Worm (Caenorhabditis elegans) whole organism, early embryonic: Measurements from ENCODE around the gene srm-4.
"Not testable (repeated sequence)": the region's sequence is repeated elsewhere in the genome, so short reads cannot be mapped to it uniquely, and the experiment has no call there.

ENCODE experiments used
- B0310.2 ChIP-seq: sonication (generic microtip); optimal IDR thresholded peaks from 2 replicates; lab custom pipeline; 2016; ENCODE audit warnings: mild to moderate bottlenecking, missing genetic modification characterization, missing compliant biosample characterization
- F13C5.2 ChIP-seq: sonication (generic microtip); optimal IDR thresholded peaks from 2 replicates; lab custom pipeline; 2017; ENCODE audit warnings: mild to moderate bottlenecking, missing genetic modification characterization, inconsistent platforms, missing compliant biosample characterization
- aly-1 ChIP-seq: sonication (generic microtip); optimal IDR thresholded peaks from 2 replicates; lab custom pipeline; 2016; ENCODE audit warnings: missing genetic modification characterization, missing compliant biosample characterization
- ama-1 ChIP-seq: fragments of 150-350 bp; optimal IDR thresholded peaks from 2 replicates; lab custom pipeline; 2014
- ceh-13 ChIP-seq: fragments of 200-800 bp; sonication (Bioruptor generic); optimal IDR thresholded peaks from 2 replicates; lab custom pipeline; 2018; ENCODE audit warnings: mild to moderate bottlenecking, missing genetic modification characterization, missing compliant biosample characterization
- ceh-36 ChIP-seq: sonication (generic microtip); optimal IDR thresholded peaks from 2 replicates; lab custom pipeline; 2016; ENCODE audit warnings: missing genetic modification characterization, inconsistent platforms, missing compliant biosample characterization
- ets-7 ChIP-seq: sonication (generic microtip); optimal IDR thresholded peaks from 2 replicates; lab custom pipeline; 2016; ENCODE audit warnings: missing genotype, missing genetic modification characterization, missing compliant biosample characterization
- flt-1 ChIP-seq: fragments of 200-800 bp; sonication (Bioruptor generic); IDR thresholded peaks from 2 replicates; pipeline ENCODE4 v1.3.6; 2022; ENCODE audit warnings: missing genetic modification characterization, missing compliant biosample characterization
- hmbx-1 ChIP-seq: sonication (generic microtip); optimal IDR thresholded peaks from 2 replicates; lab custom pipeline; 2016; ENCODE audit warnings: mild to moderate bottlenecking, missing genetic modification characterization, missing compliant biosample characterization
- hmg-4 ChIP-seq: fragments of 200-800 bp; sonication (Bioruptor generic); optimal IDR thresholded peaks from 2 replicates; lab custom pipeline; 2018; ENCODE audit warnings: mild to moderate bottlenecking, missing genetic modification characterization, missing compliant biosample characterization
- hnd-1 ChIP-seq: sonication (generic microtip); optimal IDR thresholded peaks from 2 replicates; lab custom pipeline; 2016; ENCODE audit warnings: missing genetic modification characterization, missing compliant biosample characterization
- pes-1 ChIP-seq: fragments of 200-800 bp; sonication (Bioruptor generic); IDR thresholded peaks from 2 replicates; pipeline ENCODE4 v1.3.6; 2022; ENCODE audit warnings: missing genetic modification reagents, missing genetic modification characterization, missing compliant biosample characterization
- scrt-1 ChIP-seq: fragments of 200-800 bp; sonication (Bioruptor generic); IDR thresholded peaks from 2 replicates; pipeline ENCODE4 v1.3.6; 2022; ENCODE audit warnings: missing genetic modification characterization, missing compliant biosample characterization
- sea-1 ChIP-seq: fragments of 200-800 bp; sonication (Bioruptor generic); conservative IDR thresholded peaks from 2 replicates; pipeline ENCODE4 v1.3.6; 2022; ENCODE audit warnings: missing genetic modification characterization, missing compliant biosample characterization
- tbx-11 ChIP-seq: fragments of 200-800 bp; sonication (Bioruptor generic); IDR thresholded peaks from 2 replicates; pipeline ENCODE4 v1.3.6; 2022; ENCODE audit warnings: missing genetic modification characterization, missing compliant biosample characterization
- tbx-37 ChIP-seq: fragments of 200-800 bp; sonication (Bioruptor generic); conservative IDR thresholded peaks from 2 replicates; pipeline ENCODE4 v1.3.6; 2022; ENCODE audit warnings: missing genetic modification reagents, missing genetic modification characterization, missing compliant biosample characterization
- tra-4 ChIP-seq: sonication (generic microtip); optimal IDR thresholded peaks from 2 replicates; lab custom pipeline; 2017; ENCODE audit warnings: missing genetic modification characterization, missing compliant biosample characterization

srm-4 gene

DNA sequence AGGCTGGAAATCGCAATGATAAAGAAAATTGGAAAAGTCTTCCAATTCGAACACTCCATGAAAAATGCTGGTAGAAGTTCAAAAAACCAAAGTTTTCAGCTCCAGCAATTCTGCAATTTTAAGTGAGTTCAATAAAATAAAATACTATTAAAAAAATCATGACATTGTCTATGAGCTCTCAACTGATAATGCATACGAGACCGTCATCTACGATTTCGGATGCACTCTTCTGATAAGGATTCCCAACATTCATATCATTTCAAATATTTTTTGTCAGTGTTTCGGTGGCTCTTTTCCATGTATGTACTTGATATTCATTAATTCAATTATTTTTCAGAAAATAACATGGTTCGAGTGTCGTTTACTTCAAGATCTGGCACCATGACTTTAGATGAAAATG lies 32.1 kb upstream of the srm-4 start, which contains the start of gene F14D7.6:
Gene F14D7.6 (plus strand): TSS at position 338 of the 400 bp plus-strand sequence.
- TF ChIP-seq tbx-11 (GFP tag; lab: Robert Waterston, UW) (no peak), ets-7 (tag; lab: Kevin White, UChicago) (no peak), tra-4 (tag; lab: Kevin White, UChicago) (no peak), B0310.2 (tag; lab: Kevin White, UChicago) (no peak), ceh-13 (GFP tag; lab: Kevin White, UChicago) (no peak), hmbx-1 (no peak), scrt-1 (GFP tag; lab: Robert Waterston, UW) (no peak), ama-1 (lab: Kevin White, UChicago) (no peak)

DNA sequence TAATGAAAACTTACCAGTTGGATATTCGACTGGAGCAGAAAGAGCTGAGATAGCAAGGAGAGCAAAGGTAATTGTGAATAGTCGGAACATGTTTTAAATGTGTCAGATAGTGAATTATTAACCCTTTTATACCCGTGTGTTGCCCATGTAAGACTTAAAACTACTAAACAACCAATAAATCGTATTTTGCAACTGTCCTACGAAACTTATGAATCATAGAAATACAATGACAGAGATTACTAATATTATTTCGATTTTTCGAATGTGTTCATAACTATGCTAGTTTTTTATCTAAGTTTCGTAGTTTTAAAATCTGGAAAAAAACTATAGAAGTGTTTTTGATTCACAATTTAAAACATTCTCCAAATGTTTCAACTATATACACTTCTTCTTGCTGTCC lies 26.4 kb upstream of the srm-4 start, which contains the start of gene spig-4:
Gene spig-4 (minus strand): TSS at position 101 of the 400 bp plus-strand sequence.
- TF ChIP-seq ama-1 (lab: Kevin White, UChicago); ceh-13 (GFP tag; lab: Kevin White, UChicago); pes-1 (GFP tag; lab: Robert Waterston, UW): not testable (repeated sequence)

- not testable (repeated sequence) for TF ChIP-seq ceh-36 (tag; lab: Kevin White, UChicago); sea-1 (GFP tag; lab: Robert Waterston, UW); B0310.2 (tag; lab: Kevin White, UChicago)
Measured at ce11 chrV:14308164-14308563, 25.1 kb upstream of the srm-4 start, which contains the start of gene spig-5. spig-5 (plus strand) TSS chrV:14308464.

DNA sequence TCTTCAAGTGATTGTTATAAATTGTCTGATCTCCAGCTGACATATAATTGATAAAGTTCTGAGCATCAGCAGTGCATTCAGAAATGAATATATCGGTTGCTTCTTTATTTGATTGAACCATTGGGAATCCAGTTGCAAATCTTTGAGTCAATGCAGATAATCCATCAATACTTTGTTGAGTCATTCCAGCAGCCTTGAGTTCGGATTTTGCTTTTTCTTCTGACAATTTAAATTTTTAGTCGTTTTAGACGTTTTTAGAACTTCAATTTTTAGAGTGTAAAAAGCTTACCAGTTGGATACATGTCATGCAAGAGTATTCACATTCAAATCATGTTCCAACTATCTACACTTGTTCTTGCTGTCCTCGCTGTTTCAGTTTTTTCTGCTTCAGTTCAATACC lies 23.6 kb upstream of the srm-4 start, which contains the start of gene F14D7.14:
Gene F14D7.14 (plus strand): TSS at position 301 of the 400 bp plus-strand sequence.
- TF ChIP-seq hmbx-1; F13C5.2 (tag; lab: Kevin White, UChicago); ets-7 (tag; lab: Kevin White, UChicago): not testable (repeated sequence)

DNA sequence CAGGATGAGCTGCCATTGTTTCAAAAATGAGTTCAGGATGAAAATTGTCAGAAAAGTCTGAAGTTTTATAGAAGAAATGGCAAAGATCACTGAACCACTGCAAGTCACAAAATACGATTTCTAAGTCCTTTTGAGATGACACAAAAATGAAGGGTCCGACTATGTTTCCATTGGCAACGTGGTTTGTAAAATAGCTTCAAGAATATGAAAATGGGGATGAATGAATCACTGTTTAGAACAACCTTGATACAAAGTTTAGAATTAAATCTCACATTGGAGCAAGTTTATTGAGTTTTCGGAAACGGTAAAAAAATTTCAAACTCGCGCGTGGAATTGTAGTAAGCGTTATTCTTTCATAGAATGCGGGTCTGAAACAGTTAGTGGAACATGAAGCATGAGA lies 22.1 kb upstream of the srm-4 start, which contains the start of gene ddn-3:
Gene ddn-3 (minus strand): TSS at position 101 of the 400 bp plus-strand sequence.
- TF ChIP-seq tra-4 (tag; lab: Kevin White, UChicago) (no peak), ceh-13 (GFP tag; lab: Kevin White, UChicago) (no peak), sea-1 (GFP tag; lab: Robert Waterston, UW) (no peak)

- TF ChIP-seq tbx-11 (GFP tag; lab: Robert Waterston, UW): no peak
- TF ChIP-seq sea-1 (GFP tag; lab: Robert Waterston, UW): no peak
- no peak for TF ChIP-seq ceh-13 (GFP tag; lab: Kevin White, UChicago)
Measured at ce11 chrV:14312695-14313094, 20.5 kb upstream of the srm-4 start, which contains the start of gene F14D7.8. F14D7.8 (minus strand) TSS chrV:14312795.

DNA sequence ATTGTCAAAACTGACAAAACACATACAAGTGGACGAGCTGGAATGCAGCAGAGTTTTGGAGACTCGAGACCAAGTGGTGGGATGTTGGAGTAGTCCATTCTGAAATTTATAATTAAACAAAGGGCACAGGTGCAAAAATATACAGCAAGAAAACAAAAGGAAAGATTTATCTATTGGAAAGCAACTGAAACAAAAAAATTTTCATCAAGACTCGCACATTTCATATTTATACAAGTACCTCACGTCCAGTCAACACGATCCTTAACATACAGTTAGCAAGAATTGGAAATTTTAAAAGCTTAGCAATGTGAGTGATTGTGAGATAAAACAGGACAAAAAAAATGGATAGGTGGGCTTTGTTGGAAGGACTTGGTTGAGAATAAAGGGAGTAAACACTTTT lies 19.0 kb upstream of the srm-4 start, which contains the start of gene F47B8.1:
Gene F47B8.1 (minus strand): TSS at position 101 of the 400 bp plus-strand sequence.
- TF ChIP-seq pes-1 (GFP tag; lab: Robert Waterston, UW) (no peak), ets-7 (tag; lab: Kevin White, UChicago) (no peak), tbx-37 (GFP tag; lab: Robert Waterston, UW) (no peak), ama-1 (lab: Kevin White, UChicago) (no peak), hmg-4 (GFP tag; lab: Kevin White, UChicago) (no peak), hmbx-1 (no peak), tra-4 (tag; lab: Kevin White, UChicago) (no peak), B0310.2 (tag; lab: Kevin White, UChicago) (no peak), flt-1 (GFP tag; lab: Robert Waterston, UW) (no peak), tbx-11 (GFP tag; lab: Robert Waterston, UW) (no peak), sea-1 (GFP tag; lab: Robert Waterston, UW) (no peak), F13C5.2 (tag; lab: Kevin White, UChicago) (no peak), ceh-36 (tag; lab: Kevin White, UChicago) (no peak), aly-1 (tag; lab: Kevin White, UChicago) (no peak), ceh-13 (GFP tag; lab: Kevin White, UChicago) (no peak), scrt-1 (GFP tag; lab: Robert Waterston, UW) (no peak)

- no peak for TF ChIP-seq ets-7 (tag; lab: Kevin White, UChicago)
- TF ChIP-seq hnd-1 (tag; lab: Kevin White, UChicago): no peak
- TF ChIP-seq aly-1 (tag; lab: Kevin White, UChicago): no peak
- TF ChIP-seq F13C5.2 (tag; lab: Kevin White, UChicago): no peak
- no peak for TF ChIP-seq sea-1 (GFP tag; lab: Robert Waterston, UW)
- TF ChIP-seq tbx-37 (GFP tag; lab: Robert Waterston, UW): no peak
- TF ChIP-seq tra-4 (tag; lab: Kevin White, UChicago): no peak
Measured at ce11 chrV:14316525-14316924, 16.7 kb upstream of the srm-4 start, which contains the start of gene F47B8.2. F47B8.2 (minus strand) TSS chrV:14316625.

DNA sequence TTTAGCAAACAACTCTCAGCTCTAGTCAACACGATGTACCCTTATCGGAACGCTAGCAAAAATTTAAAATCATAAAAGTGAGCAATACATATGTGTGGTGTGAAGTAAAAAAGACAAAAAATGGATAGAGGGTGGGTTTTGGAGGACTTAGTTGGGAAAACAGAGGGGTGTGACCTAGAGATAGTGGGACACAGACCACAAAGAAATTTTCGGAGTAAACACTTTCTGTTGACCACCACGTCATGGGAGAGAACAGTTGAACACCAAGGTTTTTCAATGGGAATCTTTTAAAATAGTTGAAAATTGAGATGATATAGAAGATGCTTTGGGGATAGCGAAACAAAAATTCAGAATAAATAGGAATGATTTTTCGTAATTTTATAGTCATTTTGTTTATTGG lies 16.0 kb upstream of the srm-4 start:
- TF ChIP-seq aly-1 (tag; lab: Kevin White, UChicago) (no peak), F13C5.2 (tag; lab: Kevin White, UChicago) (no peak), flt-1 (GFP tag; lab: Robert Waterston, UW) (no peak), tra-4 (tag; lab: Kevin White, UChicago) (no peak), ets-7 (tag; lab: Kevin White, UChicago) (no peak), ceh-36 (tag; lab: Kevin White, UChicago) (no peak), scrt-1 (GFP tag; lab: Robert Waterston, UW) (no peak), pes-1 (GFP tag; lab: Robert Waterston, UW) (no peak), hmg-4 (GFP tag; lab: Kevin White, UChicago) (no peak), tbx-37 (GFP tag; lab: Robert Waterston, UW) (no peak), ceh-13 (GFP tag; lab: Kevin White, UChicago) (no peak), ama-1 (lab: Kevin White, UChicago) (no peak), hmbx-1 (no peak), hnd-1 (tag; lab: Kevin White, UChicago) (no peak), tbx-11 (GFP tag; lab: Robert Waterston, UW) (no peak), B0310.2 (tag; lab: Kevin White, UChicago) (no peak)
